Fruit fly (Drosophila melanogaster) whole organism, embryonic: ENCODE measurements around the gene Polr3E.
A peak's percentile ranks its signal among the peaks of the same experiment; 100 is the strongest.

Experiments
- Bgb ChIP-seq: fragments of 200-800 bp; sonication (Bioruptor generic); IDR thresholded peaks from 2 replicates; pipeline ENCODE4 v1.3.6; 2022; ENCODE audit warnings: missing biosample characterization, missing genetic modification characterization; ENCODE audit not compliant: partially characterized antibody
- CG10979 ChIP-seq: fragments of 200-800 bp; sonication (Bioruptor generic); optimal IDR thresholded peaks from 2 replicates; lab custom pipeline; 2018; ENCODE audit warnings: missing biosample characterization, mild to moderate bottlenecking, missing genetic modification characterization, moderate library complexity
- CG11456 ChIP-seq: fragments of 200-800 bp; sonication (Bioruptor generic); IDR thresholded peaks from 3 replicates; pipeline ENCODE4 v1.3.6; 2022; ENCODE audit warnings: missing biosample characterization, missing genetic modification characterization
- CG12236 ChIP-seq: fragments of 200-800 bp; sonication (Bioruptor generic); optimal IDR thresholded peaks from 2 replicates; lab custom pipeline; 2016; ENCODE audit warnings: missing biosample characterization, missing genetic modification characterization
- CG12659 ChIP-seq: fragments of 200-800 bp; sonication (Bioruptor generic); optimal IDR thresholded peaks from 3 replicates; lab custom pipeline; 2017; ENCODE audit warnings: mild to moderate bottlenecking, missing biosample characterization, missing genetic modification reagents, missing genetic modification characterization
- CG12744 ChIP-seq: fragments of 200-800 bp; sonication (Bioruptor generic); optimal IDR thresholded peaks from 2 replicates; lab custom pipeline; 2016; ENCODE audit warnings: missing biosample characterization, missing genetic modification characterization
- CG14710 ChIP-seq: fragments of 200-800 bp; sonication (Bioruptor generic); optimal IDR thresholded peaks from 3 replicates; lab custom pipeline; 2019; ENCODE audit warnings: missing biosample characterization, mild to moderate bottlenecking, missing genetic modification characterization, moderate library complexity
- CG1603 ChIP-seq: fragments of 200-800 bp; sonication (Bioruptor generic); optimal IDR thresholded peaks from 2 replicates; lab custom pipeline; 2019; ENCODE audit warnings: missing biosample characterization, mild to moderate bottlenecking, missing genetic modification characterization, moderate library complexity
- CG17829 ChIP-seq: fragments of 200-800 bp; optimal IDR thresholded peaks from 2 replicates; lab custom pipeline; 2019; ENCODE audit warnings: missing biosample characterization, mild to moderate bottlenecking, missing genetic modification characterization, moderate library complexity
- CG4617 ChIP-seq: fragments of 200-800 bp; sonication (Bioruptor generic); optimal IDR thresholded peaks from 3 replicates; lab custom pipeline; 2016; ENCODE audit warnings: missing biosample characterization, missing genetic modification characterization, borderline replicate concordance
- CG6254 ChIP-seq: fragments of 200-800 bp; sonication (Bioruptor generic); optimal IDR thresholded peaks from 3 replicates; lab custom pipeline; 2017; ENCODE audit warnings: mild to moderate bottlenecking, missing biosample characterization, missing genetic modification reagents, missing genetic modification characterization
- CG6765 ChIP-seq: fragments of 200-800 bp; sonication (Bioruptor generic); optimal IDR thresholded peaks from 3 replicates; lab custom pipeline; 2017; ENCODE audit warnings: missing biosample characterization, mild to moderate bottlenecking, missing genetic modification characterization
- CG8478 ChIP-seq: fragments of >200 bp; optimal IDR thresholded peaks from 2 replicates; lab custom pipeline; 2018
- CG9215 ChIP-seq: fragments of 200-800 bp; sonication (Bioruptor generic); IDR thresholded peaks from 2 replicates; pipeline ENCODE4 v1.3.6; 2022; ENCODE audit warnings: missing biosample characterization, missing genetic modification characterization
- CG9797 ChIP-seq: fragments of 200-800 bp; sonication (Bioruptor generic); optimal IDR thresholded peaks from 3 replicates; lab custom pipeline; 2018; ENCODE audit warnings: missing biosample characterization, mild to moderate bottlenecking, missing genetic modification characterization
- Dbx ChIP-seq: fragments of 200-800 bp; sonication (Bioruptor generic); IDR thresholded peaks from 3 replicates; pipeline ENCODE4 v1.3.6; 2022; ENCODE audit warnings: missing biosample characterization, missing genetic modification characterization
- Dip3 ChIP-seq: fragments of 200-800 bp; sonication (Bioruptor generic); optimal IDR thresholded peaks from 3 replicates; lab custom pipeline; 2016; ENCODE audit warnings: missing biosample characterization, missing genetic modification characterization
- Doc2 ChIP-seq: fragments of 200-800 bp; sonication (Bioruptor generic); IDR thresholded peaks from 2 replicates; pipeline ENCODE4 v1.3.6; 2022; ENCODE audit warnings: missing biosample characterization, missing genetic modification characterization
- E2f1 ChIP-seq: fragments of 200-800 bp; sonication (Bioruptor generic); IDR thresholded peaks from 2 replicates; pipeline ENCODE4 v1.3.6; 2022; ENCODE audit warnings: missing biosample characterization, missing genetic modification characterization
- Ets97D ChIP-seq: fragments of 200-800 bp; sonication (Bioruptor generic); optimal IDR thresholded peaks from 3 replicates; lab custom pipeline; 2016; ENCODE audit warnings: missing biosample characterization, missing genetic modification characterization
- Hmx ChIP-seq: fragments of 200-800 bp; sonication (Bioruptor generic); optimal IDR thresholded peaks from 2 replicates; lab custom pipeline; 2016; ENCODE audit warnings: missing biosample characterization, missing genetic modification characterization
- Hsf ChIP-seq: fragments of 200-800 bp; sonication (Bioruptor generic); optimal IDR thresholded peaks from 3 replicates; lab custom pipeline; 2016; ENCODE audit warnings: missing biosample characterization, missing genetic modification characterization
- Jarid2 ChIP-seq: fragments of 200-800 bp; sonication (Bioruptor generic); optimal IDR thresholded peaks from 3 replicates; lab custom pipeline; 2017; ENCODE audit warnings: mild to moderate bottlenecking, missing biosample characterization, missing genetic modification reagents, missing genetic modification characterization
- MESR4 ChIP-seq: fragments of 200-800 bp; sonication (Bioruptor generic); optimal IDR thresholded peaks from 2 replicates; lab custom pipeline; 2018; ENCODE audit warnings: missing biosample characterization, mild to moderate bottlenecking, missing genetic modification characterization, moderate library complexity
- Meics ChIP-seq: fragments of 200-800 bp; sonication (Bioruptor generic); optimal IDR thresholded peaks from 2 replicates; lab custom pipeline; 2017; ENCODE audit warnings: missing biosample characterization, mild to moderate bottlenecking, missing genetic modification characterization
- Nf-YC ChIP-seq: fragments of 200-800 bp; optimal IDR thresholded peaks from 3 replicates; lab custom pipeline; 2019; ENCODE audit warnings: missing biosample characterization, mild to moderate bottlenecking, missing genetic modification characterization, moderate library complexity
- Ravus ChIP-seq: fragments of 200-800 bp; sonication (Bioruptor generic); IDR thresholded peaks from 2 replicates; pipeline ENCODE4 v1.3.6; 2022; ENCODE audit warnings: missing biosample characterization, missing genetic modification characterization
- Taf1 ChIP-seq: fragments of 200-800 bp; sonication (Bioruptor generic); IDR thresholded peaks from 2 replicates; pipeline ENCODE4 v1.3.6; 2022; ENCODE audit warnings: missing biosample characterization, missing genetic modification characterization
- Tbp ChIP-seq: fragments of >200 bp; optimal IDR thresholded peaks from 2 replicates; lab custom pipeline; 2018; ENCODE audit warnings: missing biosample characterization, missing genetic modification characterization
- bbx ChIP-seq: fragments of 200-800 bp; sonication (Bioruptor generic); IDR thresholded peaks from 2 replicates; pipeline ENCODE4 v1.3.6; 2022; ENCODE audit warnings: missing biosample characterization, missing genetic modification characterization; ENCODE audit not compliant: partially characterized antibody
- chinmo ChIP-seq: fragments of 200-800 bp; sonication (Bioruptor generic); IDR thresholded peaks from 4 replicates; pipeline ENCODE4 v1.3.6; 2022; ENCODE audit warnings: missing biosample characterization, missing genetic modification characterization; ENCODE audit not compliant: partially characterized antibody
- crc ChIP-seq: fragments of 200-800 bp; sonication (Bioruptor generic); optimal IDR thresholded peaks from 2 replicates; lab custom pipeline; 2016; ENCODE audit warnings: missing biosample characterization, missing genetic modification characterization
- crol ChIP-seq: fragments of 200-800 bp; sonication (Bioruptor generic); IDR thresholded peaks from 2 replicates; pipeline ENCODE4 v1.3.6; 2022; ENCODE audit warnings: missing biosample characterization, missing genetic modification characterization
- dimm ChIP-seq: fragments of 200-800 bp; sonication (Bioruptor generic); IDR thresholded peaks from 2 replicates; pipeline ENCODE4 v1.3.6; 2022; ENCODE audit warnings: missing biosample characterization, missing genetic modification characterization
- disco-r ChIP-seq: fragments of 200-800 bp; sonication (Bioruptor generic); optimal IDR thresholded peaks from 2 replicates; lab custom pipeline; 2016; ENCODE audit warnings: missing biosample characterization, missing genetic modification characterization
- dysf ChIP-seq: fragments of 200-800 bp; sonication (Bioruptor generic); IDR thresholded peaks from 3 replicates; pipeline ENCODE4 v1.3.6; 2022; ENCODE audit warnings: missing biosample characterization, missing genetic modification characterization
- emc ChIP-seq: fragments of 200-800 bp; sonication (Bioruptor generic); optimal IDR thresholded peaks from 2 replicates; lab custom pipeline; 2016; ENCODE audit warnings: missing biosample characterization, missing genetic modification characterization
- ems ChIP-seq: fragments of 200-800 bp; sonication (Bioruptor generic); optimal IDR thresholded peaks from 3 replicates; lab custom pipeline; 2016; ENCODE audit warnings: missing biosample characterization, missing genetic modification characterization
- ewg ChIP-seq: fragments of 200-800 bp; sonication (Bioruptor generic); optimal IDR thresholded peaks from 3 replicates; lab custom pipeline; 2017; ENCODE audit warnings: mild to moderate bottlenecking, missing biosample characterization, missing genetic modification reagents, missing genetic modification characterization
- gem ChIP-seq: fragments of 200-800 bp; sonication (Bioruptor generic); optimal IDR thresholded peaks from 2 replicates; lab custom pipeline; 2019; ENCODE audit warnings: missing biosample characterization, mild to moderate bottlenecking, missing genetic modification characterization, moderate library complexity
- gfzf ChIP-seq: fragments of 200-800 bp; sonication (Bioruptor generic); optimal IDR thresholded peaks from 2 replicates; lab custom pipeline; 2016; ENCODE audit warnings: missing biosample characterization, mild to moderate bottlenecking, missing genetic modification characterization, moderate library complexity
- nom ChIP-seq: fragments of 200-800 bp; sonication (Bioruptor generic); optimal IDR thresholded peaks from 2 replicates; lab custom pipeline; 2017; ENCODE audit warnings: missing biosample characterization, missing genetic modification characterization, mild to moderate bottlenecking, moderate library complexity, missing genetic modification reagents
- onecut ChIP-seq: fragments of 200-800 bp; sonication (Bioruptor generic); IDR thresholded peaks from 2 replicates; pipeline ENCODE4 v1.3.6; 2022; ENCODE audit warnings: missing biosample characterization, missing genetic modification characterization
- org-1 ChIP-seq: fragments of 200-800 bp; sonication (Bioruptor generic); optimal IDR thresholded peaks from 2 replicates; lab custom pipeline; 2017; ENCODE audit warnings: missing biosample characterization, missing genetic modification characterization
- rib ChIP-seq: fragments of 200-800 bp; sonication (Bioruptor generic); IDR thresholded peaks from 2 replicates; pipeline ENCODE4 v1.3.6; 2022; ENCODE audit warnings: missing biosample characterization, missing genetic modification characterization
- sna ChIP-seq: fragments of 200-800 bp; sonication (Bioruptor generic); IDR thresholded peaks from 2 replicates; pipeline ENCODE4 v1.3.6; 2022; ENCODE audit warnings: missing biosample characterization, missing genetic modification characterization; ENCODE audit not compliant: partially characterized antibody
- stwl ChIP-seq: fragments of 200-800 bp; sonication (Bioruptor generic); optimal IDR thresholded peaks from 3 replicates; lab custom pipeline; 2018; ENCODE audit warnings: missing biosample characterization, mild to moderate bottlenecking, missing genetic modification characterization, moderate library complexity
- tgo ChIP-seq: fragments of 200-800 bp; sonication (Bioruptor generic); IDR thresholded peaks from 3 replicates; pipeline ENCODE4 v1.3.6; 2022; ENCODE audit warnings: missing biosample characterization, missing genetic modification characterization

Gene Polr3E

DNA sequence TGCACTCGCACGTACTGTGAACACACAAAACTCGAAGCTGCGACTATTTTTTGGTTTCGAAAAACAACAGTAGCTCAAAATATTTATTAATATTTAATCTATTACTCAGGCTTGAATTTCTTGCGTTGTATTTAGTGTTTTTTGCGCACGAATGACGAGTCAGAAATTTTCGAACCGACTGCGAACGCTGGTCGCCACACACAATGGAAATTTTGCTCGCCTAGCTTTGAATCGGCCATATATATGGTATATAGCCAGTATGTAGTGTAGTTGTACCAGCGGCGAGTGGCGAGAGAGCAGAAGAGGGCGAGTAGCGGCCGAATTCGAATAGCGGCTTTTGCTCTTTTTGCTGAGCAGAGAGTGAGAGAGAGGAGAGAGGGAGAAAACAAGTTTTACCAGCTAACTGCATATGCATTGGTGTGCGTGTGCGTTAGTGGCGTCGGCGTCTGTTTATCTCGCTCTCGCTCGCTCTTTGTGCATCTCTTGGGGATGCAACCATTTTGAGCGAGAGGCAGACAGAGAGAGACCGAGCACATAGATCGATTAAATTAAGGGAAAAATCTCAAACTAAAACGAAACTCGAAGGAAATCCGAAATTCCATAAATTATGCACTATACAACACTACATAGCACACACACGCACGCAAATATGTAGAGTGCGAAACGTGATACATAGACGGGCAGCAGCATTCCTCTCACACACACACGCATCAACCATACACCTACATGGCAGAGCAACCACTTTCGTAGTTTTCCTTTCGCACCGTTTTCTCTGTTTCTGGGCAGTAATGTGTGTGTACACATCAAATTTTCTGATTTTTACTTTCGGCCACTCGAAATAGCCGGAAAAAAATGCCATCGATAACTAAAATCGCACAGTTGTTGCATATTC is 5.4 kb upstream of the Polr3E start (continued):
- no peak for TF ChIP-seq CG14710 (tag; lab: Kevin White, UChicago)
- no peak for TF ChIP-seq org-1 (GFP tag; lab: Kevin White, UChicago)
- TF ChIP-seq Doc2 (GFP tag; lab: Robert Waterston, UW), result no peak
- TF ChIP-seq Dip3 (GFP tag; lab: Kevin White, UChicago), result no peak
- TF ChIP-seq gem (tag; lab: Kevin White, UChicago), result peak; percentile 41
- TF ChIP-seq dysf, result no peak; the same call in 2 of the 3 replicates
- TF ChIP-seq Dbx, result peak; percentile 26; the same call in 1 of the 3 replicates
- TF ChIP-seq CG12744 (GFP tag; lab: Kevin White, UChicago), result no peak
- no peak for TF ChIP-seq Nf-YC
- TF ChIP-seq Ets97D (GFP tag; lab: Kevin White, UChicago), result no peak
- TF ChIP-seq CG10979 (tag; lab: Kevin White, UChicago), result no peak
- no peak for TF ChIP-seq CG11456
- no peak for TF ChIP-seq Hsf (GFP tag; lab: Kevin White, UChicago)
- no peak for TF ChIP-seq ewg (GFP tag; lab: Kevin White, UChicago)
- no peak for TF ChIP-seq crc
- no peak for TF ChIP-seq CG17829 (tag; lab: Kevin White, UChicago)
- TF ChIP-seq dimm, result no peak
- peak; percentile 57 for TF ChIP-seq crol (GFP tag; lab: Robert Waterston, UW)
- TF ChIP-seq E2f1 (GFP tag; lab: Robert Waterston, UW), result no peak
- no peak for TF ChIP-seq Ravus (GFP tag; lab: Robert Waterston, UW)
- TF ChIP-seq tgo (GFP tag; lab: Robert Waterston, UW), result no peak
- peak; percentile 53 for TF ChIP-seq nom
- TF ChIP-seq CG12236 (GFP tag; lab: Kevin White, UChicago), result no peak
- TF ChIP-seq, all 482 proteins: peak for 115

DNA sequence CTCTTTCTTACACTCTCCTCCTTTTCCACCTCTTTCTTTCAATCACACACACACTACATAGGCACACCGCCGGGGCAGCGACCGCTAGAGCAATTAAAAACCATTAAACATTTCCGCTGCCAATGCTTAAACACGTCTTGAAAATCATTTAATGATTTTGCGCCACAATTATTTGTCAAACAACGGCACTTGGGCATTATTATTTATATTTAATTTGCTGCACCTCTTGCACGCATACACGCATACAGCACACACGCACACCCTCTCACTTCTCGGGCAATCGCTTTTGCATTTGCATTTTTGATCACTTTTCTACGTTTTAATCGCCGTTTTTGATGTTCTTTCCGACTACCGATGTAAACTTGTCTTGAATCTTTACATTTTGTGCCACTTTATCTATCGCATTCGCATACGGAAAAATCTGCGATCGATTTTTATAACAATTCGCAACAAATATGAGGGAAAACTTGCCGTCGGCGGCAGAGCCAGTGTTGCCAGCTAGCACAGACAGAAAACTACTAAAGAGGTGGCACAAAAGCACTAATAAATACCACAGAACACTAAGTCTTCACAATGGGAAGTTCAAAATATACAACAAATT is 4.6 kb upstream of the Polr3E start, which contains the start of gene skd:
Gene skd (minus strand): TSS at position 518 of the 601 bp plus-strand sequence.
- TF ChIP-seq Bgb (GFP tag; lab: Robert Waterston, UW) (peak; percentile 35; the same call in 1 of the 2 replicates), Jarid2 (peak; percentile 46), Tbp (GFP tag; lab: Kevin White, UChicago) (peak; percentile 41), Taf1 (GFP tag; lab: Robert Waterston, UW) (no peak), ems (GFP tag; lab: Kevin White, UChicago) (no peak), CG6254 (GFP tag; lab: Kevin White, UChicago) (no peak), emc (GFP tag; lab: Kevin White, UChicago) (no peak), stwl (tag; lab: Kevin White, UChicago) (peak; percentile 45), Meics (GFP tag; lab: Kevin White, UChicago) (no peak), sna (GFP tag; lab: Robert Waterston, UW) (no peak), rib (GFP tag; lab: Robert Waterston, UW) (peak; percentile 34; the same call in 1 of the 2 replicates), CG9215 (peak; percentile 27), onecut (peak; percentile 77), CG8478 (lab: Kevin White, UChicago) (peak; percentile 32), CG12659 (GFP tag; lab: Kevin White, UChicago) (peak; percentile 17), gfzf (GFP tag; lab: Kevin White, UChicago) (peak; percentile 70), CG9797 (GFP tag; lab: Kevin White, UChicago) (no peak), Hmx (no peak), MESR4 (peak; percentile 69), bbx (peak; percentile 42; the same call in 1 of the 2 replicates), nom (no peak), CG1603 (tag; lab: Kevin White, UChicago) (peak; percentile 15), CG6765 (no peak), CG4617 (GFP tag; lab: Kevin White, UChicago) (peak; percentile 28), disco-r (GFP tag; lab: Kevin White, UChicago) (no peak), chinmo (GFP tag; lab: Robert Waterston, UW) (peak; percentile 76)
